Worm (Caenorhabditis elegans) whole organism, L1 larva: ENCODE data around the gene Y54G2A.26.

Source experiments
- aly-2 ChIP-seq: fragments of 150-350 bp; optimal IDR thresholded peaks from 2 replicates; lab custom pipeline; 2014; ENCODE audit warnings: missing biosample characterization, missing genetic modification characterization
- ceh-82 ChIP-seq, 3 experiments: fragments of 150-350 bp in 1 of 3; sonication (generic microtip) in 2 of 3; optimal IDR thresholded peaks; 2 replicates each; lab custom pipeline; 2014 to 2017; ENCODE audit warnings: missing biosample characterization in 3 of 3, missing genetic modification characterization in 3 of 3
- ceh-90 ChIP-seq: sonication (generic microtip); optimal IDR thresholded peaks from 2 replicates; lab custom pipeline; 2016; ENCODE audit warnings: missing genetic modification characterization, missing compliant biosample characterization
- ces-1 ChIP-seq: fragments of 150-350 bp; optimal IDR thresholded peaks from 2 replicates; lab custom pipeline; 2014; ENCODE audit warnings: missing biosample characterization, missing genetic modification reagents, missing genetic modification characterization
- grh-1 ChIP-seq: fragments of 200-800 bp; sonication (Bioruptor generic); IDR thresholded peaks from 2 replicates; pipeline ENCODE4 v1.3.6; 2022; ENCODE audit warnings: missing genetic modification reagents, missing genetic modification characterization, missing compliant biosample characterization
- lin-39 ChIP-seq: fragments of 150-350 bp; optimal IDR thresholded peaks from 2 replicates; lab custom pipeline; 2014; ENCODE audit warnings: missing biosample characterization, missing genetic modification reagents, missing genetic modification characterization
- nhr-11 ChIP-seq: fragments of 150-350 bp; optimal IDR thresholded peaks from 2 replicates; lab custom pipeline; 2014; ENCODE audit warnings: missing biosample characterization, missing genetic modification characterization
- nhr-76 ChIP-seq: sonication (generic microtip); optimal IDR thresholded peaks from 2 replicates; lab custom pipeline; 2017; ENCODE audit warnings: missing biosample characterization, missing genetic modification characterization
- nhr-77 ChIP-seq: fragments of 150-350 bp; optimal IDR thresholded peaks from 2 replicates; lab custom pipeline; 2014; ENCODE audit warnings: missing biosample characterization, missing genetic modification characterization
- sox-4 ChIP-seq: sonication (generic microtip); optimal IDR thresholded peaks from 2 replicates; lab custom pipeline; 2016; ENCODE audit warnings: missing genetic modification characterization, missing compliant biosample characterization
- unc-130 ChIP-seq: fragments of 150-350 bp; optimal IDR thresholded peaks from 2 replicates; lab custom pipeline; 2017; ENCODE audit warnings: missing biosample characterization, missing genetic modification characterization, inconsistent platforms

DNA sequence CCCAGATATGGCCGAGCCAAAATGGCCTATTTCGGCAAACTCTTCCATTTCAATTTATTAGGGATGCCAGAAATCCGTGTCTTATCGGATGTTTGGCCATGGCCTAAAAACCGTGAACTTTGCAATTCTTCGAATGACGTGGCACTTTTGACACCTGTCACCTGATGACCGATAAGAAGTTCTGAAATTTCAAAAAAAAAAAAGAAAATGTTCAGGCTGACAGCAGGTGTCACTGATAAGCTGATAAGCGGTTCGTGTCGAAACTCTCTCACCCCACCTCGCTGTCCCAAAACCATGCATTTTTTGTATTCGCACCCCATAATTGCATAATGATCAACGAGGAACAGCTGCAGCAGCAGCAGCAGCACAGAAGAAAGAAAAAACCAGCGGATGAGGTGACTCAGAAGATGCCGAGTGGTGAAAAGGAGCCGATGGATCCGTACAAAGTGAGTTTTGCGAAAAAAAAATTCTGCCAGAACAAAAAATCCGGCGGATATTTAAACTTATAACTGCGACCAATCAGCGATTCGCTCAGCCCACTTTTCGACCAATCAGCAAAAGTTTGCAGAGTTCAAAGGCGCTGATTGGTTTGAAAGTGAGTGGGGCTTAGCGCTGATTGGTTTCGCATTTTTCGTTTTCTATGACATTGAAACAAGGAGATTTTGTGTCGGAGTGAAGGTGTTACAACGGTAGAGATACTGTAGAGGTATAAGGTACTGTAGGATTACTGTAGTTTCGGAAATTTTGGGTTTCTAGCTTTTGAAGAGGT, 17.3 kb upstream of the Y54G2A.26 start, which contains the start of the genes Y54G2A.28 and vrp-1:
- no peak for TF ChIP-seq lin-39 (tag; lab: Kevin White, UChicago)
- TF ChIP-seq ces-1 (GFP tag; lab: Kevin White, UChicago): no peak
- TF ChIP-seq nhr-76: no peak
- no peak for TF ChIP-seq unc-130
- TF ChIP-seq ceh-90 (tag; lab: Kevin White, UChicago): no peak
- TF ChIP-seq sox-4 (tag; lab: Kevin White, UChicago): no peak
- no peak for TF ChIP-seq nhr-11
- no peak for TF ChIP-seq nhr-77 (tag; lab: Kevin White, UChicago)
- TF ChIP-seq aly-2 (tag; lab: Kevin White, UChicago): no peak
- no peak for TF ChIP-seq ceh-82 (tag; optimal IDR thresholded peaks at IDR 0.05; lab: Kevin White, UChicago)
- TF ChIP-seq grh-1 (GFP tag; lab: Robert Waterston, UW): no peak
